Worm (Caenorhabditis elegans) whole organism, L1 larva: Measurements from ENCODE around the gene B0507.9.

Source experiments
- ama-1 ChIP-seq: fragments of 150-350 bp; optimal IDR thresholded peaks from 2 replicates; lab custom pipeline; 2014
- blmp-1 ChIP-seq: fragments of 150-350 bp; optimal IDR thresholded peaks from 2 replicates; lab custom pipeline; 2014; ENCODE audit warnings: missing biosample characterization, missing genetic modification characterization
- jun-1 ChIP-seq: fragments of 150-350 bp; optimal IDR thresholded peaks from 2 replicates; lab custom pipeline; 2014; ENCODE audit warnings: missing biosample characterization, missing genetic modification reagents, missing genetic modification characterization
- lin-39 ChIP-seq: fragments of 150-350 bp; optimal IDR thresholded peaks from 2 replicates; lab custom pipeline; 2014; ENCODE audit warnings: missing biosample characterization, missing genetic modification reagents, missing genetic modification characterization
- mdl-1 ChIP-seq, 2 experiments: fragments of 150-350 bp; optimal IDR thresholded peaks; 2 replicates each; lab custom pipeline; 2014 to 2017; ENCODE audit warnings: missing biosample characterization in 2 of 2, missing genetic modification characterization in 2 of 2, inconsistent platforms in 1 of 2
- nhr-11 ChIP-seq: fragments of 150-350 bp; optimal IDR thresholded peaks from 2 replicates; lab custom pipeline; 2014; ENCODE audit warnings: missing biosample characterization, missing genetic modification characterization
- nhr-76 ChIP-seq: sonication (generic microtip); optimal IDR thresholded peaks from 2 replicates; lab custom pipeline; 2017; ENCODE audit warnings: missing biosample characterization, missing genetic modification characterization
- nhr-77 ChIP-seq: fragments of 150-350 bp; optimal IDR thresholded peaks from 2 replicates; lab custom pipeline; 2014; ENCODE audit warnings: missing biosample characterization, missing genetic modification characterization
- pqm-1 ChIP-seq: sonication (generic microtip); optimal IDR thresholded peaks from 3 replicates; lab custom pipeline; 2017; ENCODE audit warnings: missing biosample characterization, missing genetic modification characterization
- tbx-2 ChIP-seq: sonication (generic microtip); optimal IDR thresholded peaks from 2 replicates; lab custom pipeline; 2016; ENCODE audit warnings: missing genetic modification characterization, missing compliant biosample characterization
- unc-62 ChIP-seq: fragments of 150-350 bp; optimal IDR thresholded peaks from 2 replicates; lab custom pipeline; 2014; ENCODE audit warnings: missing biosample characterization, missing genetic modification reagents, missing genetic modification characterization
- vab-15 ChIP-seq: sonication (generic microtip); optimal IDR thresholded peaks from 2 replicates; lab custom pipeline; 2017; ENCODE audit warnings: missing genotype, mild to moderate bottlenecking, missing genetic modification characterization, missing compliant biosample characterization

DNA sequence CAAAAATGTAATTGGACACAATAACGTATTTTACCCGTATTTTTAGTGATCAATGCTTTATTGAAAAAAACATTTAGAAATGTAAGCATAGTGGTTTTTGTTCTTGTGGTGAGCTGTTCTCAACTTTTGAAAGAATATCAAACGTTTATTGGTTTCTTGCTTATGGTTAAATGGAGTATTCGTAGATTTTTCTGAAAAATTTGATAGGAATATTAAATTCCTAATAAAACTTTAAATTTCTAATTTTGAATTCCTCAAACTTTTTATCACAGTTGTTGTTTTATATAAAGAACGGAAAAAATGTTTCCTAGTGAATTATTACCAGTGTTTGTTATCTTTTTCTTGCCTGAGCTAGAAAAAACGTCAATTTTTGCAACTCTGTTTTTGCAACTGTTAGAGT, 12.4 kb downstream of the B0507.9 start, which contains the start of gene B0507.5:
- TF ChIP-seq vab-15 (tag; lab: Kevin White, UChicago), result no peak
- no peak for TF ChIP-seq nhr-77
- no peak for TF ChIP-seq tbx-2 (tag; lab: Kevin White, UChicago)
- TF ChIP-seq ama-1 (lab: Kevin White, UChicago), result no peak
- no peak for TF ChIP-seq blmp-1 (tag; lab: Kevin White, UChicago)
- no peak for TF ChIP-seq nhr-76
- TF ChIP-seq unc-62, result no peak
- no peak for TF ChIP-seq nhr-11
- no peak for TF ChIP-seq lin-39 (tag; lab: Kevin White, UChicago)
- no peak for TF ChIP-seq jun-1 (tag; lab: Kevin White, UChicago)
- no peak for TF ChIP-seq pqm-1 (tag; lab: Kevin White, UChicago)
- TF ChIP-seq mdl-1 (tag; optimal IDR thresholded peaks at IDR 0.05; lab: Kevin White, UChicago), result no peak
